Worm (Caenorhabditis elegans): Measurements from ENCODE around the gene hlh-26.

DNA sequence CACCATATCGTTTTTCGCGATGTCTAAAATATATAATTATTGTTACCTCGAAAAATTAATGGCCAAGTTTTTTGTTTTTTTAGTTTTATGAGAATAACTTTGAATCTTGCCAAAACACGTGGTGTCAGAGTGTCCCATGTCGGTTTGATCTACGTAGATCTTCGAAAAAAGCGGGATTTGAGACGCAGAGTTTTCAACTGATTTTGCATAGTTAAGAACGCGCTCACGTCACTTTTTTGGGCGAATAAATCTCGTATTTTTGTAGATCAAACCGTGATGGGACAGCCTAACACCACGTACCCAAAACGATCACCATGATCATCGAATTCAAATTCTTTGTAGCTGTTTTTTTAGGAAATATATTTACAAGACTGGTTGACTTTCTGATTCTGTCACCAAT lies 36.0 kb downstream of the hlh-26 start:
- TF ChIP-seq ama-1 (optimal IDR thresholded peaks at IDR 0.05): no peak
- no peak for TF ChIP-seq ama-1 (GFP tag; optimal IDR thresholded peaks at IDR 0.05)
- no peak for TF ChIP-seq C17E4.6 (GFP tag; IDR thresholded peaks at IDR 0.05)
- TF ChIP-seq lin-40 (tag; optimal IDR thresholded peaks at IDR 0.05): no peak
- no peak for TF ChIP-seq mxl-1 (tag; optimal IDR thresholded peaks at IDR 0.05)
- TF ChIP-seq unc-62 (GFP tag; optimal IDR thresholded peaks at IDR 0.05): no peak
- no peak for TF ChIP-seq nhr-80 (tag; optimal IDR thresholded peaks at IDR 0.05)
- TF ChIP-seq mel-28 (tag; optimal IDR thresholded peaks at IDR 0.05; ENCODE audit: borderline replicate concordance): no peak
- no peak for TF ChIP-seq F57A8.1 (GFP tag; optimal IDR thresholded peaks at IDR 0.05)
- TF ChIP-seq bed-2 (GFP tag; IDR thresholded peaks at IDR 0.05): no peak
- TF ChIP-seq unc-130 (GFP tag; optimal IDR thresholded peaks at IDR 0.05): no peak
